Fruit fly (Drosophila melanogaster) whole organism, pupa: ENCODE data around the gene CG5910.

Experiments used
- CG10348 ChIP-seq: fragments of 200-800 bp; sonication (Bioruptor generic); IDR thresholded peaks from 2 replicates; pipeline ENCODE4 v1.3.6; 2022; ENCODE audit warnings: missing biosample characterization, missing genetic modification characterization
- CG12605 ChIP-seq: fragments of 200-800 bp; sonication (Bioruptor generic); IDR thresholded peaks from 2 replicates; pipeline ENCODE4 v1.3.6; 2022; ENCODE audit warnings: missing biosample characterization, missing genetic modification characterization
- CG13204 ChIP-seq: fragments of 200-800 bp; sonication (Bioruptor generic); optimal IDR thresholded peaks from 2 replicates; lab custom pipeline; 2018; ENCODE audit warnings: missing biosample characterization, mild to moderate bottlenecking, missing genetic modification characterization, moderate library complexity
- CG14655 ChIP-seq: fragments of 200-800 bp; sonication (Bioruptor generic); optimal IDR thresholded peaks from 3 replicates; lab custom pipeline; 2017; ENCODE audit warnings: mild to moderate bottlenecking, missing biosample characterization, missing genetic modification reagents, missing genetic modification characterization
- CG15710 ChIP-seq: fragments of 200-800 bp; sonication (Bioruptor generic); optimal IDR thresholded peaks from 2 replicates; lab custom pipeline; 2018; ENCODE audit warnings: missing biosample characterization, mild to moderate bottlenecking, missing genetic modification characterization, moderate library complexity
- CG17806 ChIP-seq: fragments of 200-800 bp; sonication (Bioruptor generic); optimal IDR thresholded peaks from 2 replicates; lab custom pipeline; 2018; ENCODE audit warnings: missing biosample characterization, mild to moderate bottlenecking, missing genetic modification characterization, moderate library complexity
- CG32121 ChIP-seq: fragments of 200-800 bp; sonication (Bioruptor generic); IDR thresholded peaks from 2 replicates; pipeline ENCODE4 v1.3.6; 2022; ENCODE audit warnings: missing biosample characterization, missing genetic modification characterization
- CG34367 ChIP-seq: fragments of 200-800 bp; sonication (Bioruptor generic); optimal IDR thresholded peaks from 2 replicates; lab custom pipeline; 2018; ENCODE audit warnings: missing biosample characterization, mild to moderate bottlenecking, missing genetic modification characterization
- CG4496 ChIP-seq: fragments of 200-800 bp; sonication (Bioruptor generic); IDR thresholded peaks from 3 replicates; pipeline ENCODE4 v1.3.6; 2022; ENCODE audit warnings: missing biosample characterization, missing genetic modification characterization
- CG8159 ChIP-seq: fragments of 200-800 bp; sonication (Bioruptor generic); optimal IDR thresholded peaks from 3 replicates; lab custom pipeline; 2018; ENCODE audit warnings: missing biosample characterization, mild to moderate bottlenecking, missing genetic modification characterization, moderate library complexity
- CG8301 ChIP-seq: fragments of 200-800 bp; sonication (Bioruptor generic); optimal IDR thresholded peaks from 2 replicates; lab custom pipeline; 2018; ENCODE audit warnings: missing biosample characterization, mild to moderate bottlenecking, missing genetic modification characterization
- CG9948 ChIP-seq: fragments of 200-800 bp; sonication (Bioruptor generic); optimal IDR thresholded peaks from 2 replicates; lab custom pipeline; 2018; ENCODE audit warnings: missing biosample characterization, mild to moderate bottlenecking, missing genetic modification characterization, moderate library complexity
- D1 ChIP-seq: fragments of 200-800 bp; sonication (Bioruptor generic); optimal IDR thresholded peaks from 2 replicates; lab custom pipeline; 2018; ENCODE audit warnings: missing biosample characterization, mild to moderate bottlenecking, missing genetic modification characterization, moderate library complexity
- EcR ChIP-seq: fragments of 200-800 bp; sonication (Bioruptor generic); optimal IDR thresholded peaks from 3 replicates; lab custom pipeline; 2019; ENCODE audit warnings: missing biosample characterization, missing genetic modification characterization, mild to moderate bottlenecking, moderate library complexity, missing genetic modification reagents
- Ets98B ChIP-seq: fragments of 200-800 bp; sonication (Bioruptor generic); IDR thresholded peaks from 2 replicates; pipeline ENCODE4 v1.3.6; 2022; ENCODE audit warnings: missing biosample characterization, missing genetic modification characterization
- Pif1A ChIP-seq: fragments of 200-800 bp; sonication (Bioruptor generic); optimal IDR thresholded peaks from 3 replicates; lab custom pipeline; 2016; ENCODE audit warnings: missing biosample characterization, missing genetic modification characterization
- Pif1B ChIP-seq: fragments of 200-800 bp; sonication (Bioruptor generic); optimal IDR thresholded peaks from 3 replicates; lab custom pipeline; 2016; ENCODE audit warnings: missing biosample characterization, missing genetic modification characterization
- Snoo ChIP-seq: fragments of 200-800 bp; sonication (Bioruptor generic); optimal IDR thresholded peaks from 3 replicates; lab custom pipeline; 2017; ENCODE audit warnings: missing biosample characterization, mild to moderate bottlenecking, missing genetic modification characterization, inconsistent platforms
- fd96Ca ChIP-seq: fragments of 200-800 bp; sonication (Bioruptor generic); IDR thresholded peaks from 3 replicates; pipeline ENCODE4 v1.3.6; 2022; ENCODE audit warnings: missing biosample characterization, missing genetic modification characterization
- gl ChIP-seq: fragments of 200-800 bp; sonication (Bioruptor generic); optimal IDR thresholded peaks from 2 replicates; lab custom pipeline; 2018; ENCODE audit warnings: missing biosample characterization, mild to moderate bottlenecking, missing genetic modification characterization
- rn ChIP-seq: fragments of 200-800 bp; sonication (Bioruptor generic); IDR thresholded peaks from 2 replicates; pipeline ENCODE4 v1.3.6; 2022; ENCODE audit warnings: missing biosample characterization, missing genetic modification characterization

The CG5910 gene

dm6 chr3L:20473021-20473799 lies 31.0 kb downstream of the CG5910 start, which contains the start of the genes CG32428 and CG5969:
CG32428 (minus strand) TSS chr3L:20473723.
CG5969 (plus strand) TSS chr3L:20473783.
- TF ChIP-seq CG32121, result peak; percentile 80
- peak; percentile 18 for TF ChIP-seq D1
- TF ChIP-seq CG4496 (GFP tag; lab: Robert Waterston, UW), result peak; percentile 88
- peak; percentile 61 for TF ChIP-seq rn
- peak; percentile 65 for TF ChIP-seq CG8301 (tag; lab: Kevin White, UChicago)
- TF ChIP-seq Ets98B (GFP tag; lab: Robert Waterston, UW), result peak; percentile 67
- no peak for TF ChIP-seq CG13204 (GFP tag; lab: Kevin White, UChicago)
- peak; percentile 81 for TF ChIP-seq CG8159 (tag; lab: Kevin White, UChicago)
- TF ChIP-seq CG15710 (tag; lab: Kevin White, UChicago), result peak; percentile 82
- TF ChIP-seq Pif1A (GFP tag; lab: Kevin White, UChicago), result peak; percentile 52
- peak; percentile 77 for TF ChIP-seq CG14655 (GFP tag; lab: Kevin White, UChicago)
- TF ChIP-seq CG34367, result peak; percentile 71
- no peak for TF ChIP-seq CG10348
- TF ChIP-seq CG9948 (tag; lab: Kevin White, UChicago), result peak; percentile 74
- TF ChIP-seq Pif1B (GFP tag; lab: Kevin White, UChicago), result peak; percentile 51
- TF ChIP-seq CG17806 (tag; lab: Kevin White, UChicago), result peak; percentile 72
- no peak for TF ChIP-seq EcR (GFP tag; lab: Kevin White, UChicago)
- peak; percentile 72 for TF ChIP-seq Snoo
- TF ChIP-seq gl (tag; lab: Kevin White, UChicago), result no peak
- peak; percentile 57; the same call in 2 of the 3 replicates for TF ChIP-seq fd96Ca (GFP tag; lab: Robert Waterston, UW)
- peak; percentile 64 for TF ChIP-seq CG12605

dm6 chr3L:20474197-20474788 lies 32.1 kb downstream of the CG5910 start, which contains the start of gene isoQC:
isoQC (plus strand) TSS chr3L:20474466.
- no peak for TF ChIP-seq gl (tag; lab: Kevin White, UChicago)
- TF ChIP-seq CG10348, result no peak
- TF ChIP-seq Pif1A (GFP tag; lab: Kevin White, UChicago), result no peak
- TF ChIP-seq CG15710 (tag; lab: Kevin White, UChicago), result no peak
- no peak for TF ChIP-seq CG8301 (tag; lab: Kevin White, UChicago)
- no peak for TF ChIP-seq EcR (GFP tag; lab: Kevin White, UChicago)
- no peak for TF ChIP-seq Pif1B (GFP tag; lab: Kevin White, UChicago)
- no peak for TF ChIP-seq CG34367
- TF ChIP-seq Snoo, result no peak
- TF ChIP-seq CG13204 (GFP tag; lab: Kevin White, UChicago), result no peak
- no peak for TF ChIP-seq CG4496 (GFP tag; lab: Robert Waterston, UW)
- TF ChIP-seq D1, result no peak
- TF ChIP-seq CG17806 (tag; lab: Kevin White, UChicago), result no peak
- no peak for TF ChIP-seq CG14655 (GFP tag; lab: Kevin White, UChicago)
- no peak for TF ChIP-seq fd96Ca (GFP tag; lab: Robert Waterston, UW)
- no peak for TF ChIP-seq rn
- TF ChIP-seq Ets98B (GFP tag; lab: Robert Waterston, UW), result no peak

dm6 chr3L:20474789-20475208 lies 32.6 kb downstream of the CG5910 start:
- TF ChIP-seq gl (tag; lab: Kevin White, UChicago), result peak; percentile 47
- no peak for TF ChIP-seq CG32121
- TF ChIP-seq CG14655 (GFP tag; lab: Kevin White, UChicago), result peak; percentile 83
- TF ChIP-seq rn, result no peak
- peak; percentile 59 for TF ChIP-seq CG34367
- TF ChIP-seq CG10348, result no peak
- no peak for TF ChIP-seq CG4496 (GFP tag; lab: Robert Waterston, UW)
- TF ChIP-seq CG8159 (tag; lab: Kevin White, UChicago), result peak; percentile 80
- TF ChIP-seq CG13204 (GFP tag; lab: Kevin White, UChicago), result no peak
- peak; percentile 81 for TF ChIP-seq CG8301 (tag; lab: Kevin White, UChicago)
- TF ChIP-seq Pif1A (GFP tag; lab: Kevin White, UChicago), result peak; percentile 90
- TF ChIP-seq Pif1B (GFP tag; lab: Kevin White, UChicago), result peak; percentile 83
- no peak for TF ChIP-seq EcR (GFP tag; lab: Kevin White, UChicago)
- TF ChIP-seq D1, result peak; percentile 75
- TF ChIP-seq CG15710 (tag; lab: Kevin White, UChicago), result peak; percentile 73
- no peak for TF ChIP-seq CG12605
- TF ChIP-seq CG9948 (tag; lab: Kevin White, UChicago), result peak; percentile 64
- TF ChIP-seq Ets98B (GFP tag; lab: Robert Waterston, UW), result no peak
- peak; percentile 84 for TF ChIP-seq CG17806 (tag; lab: Kevin White, UChicago)
- TF ChIP-seq fd96Ca (GFP tag; lab: Robert Waterston, UW), result no peak
- TF ChIP-seq Snoo, result peak; percentile 83

DNA sequence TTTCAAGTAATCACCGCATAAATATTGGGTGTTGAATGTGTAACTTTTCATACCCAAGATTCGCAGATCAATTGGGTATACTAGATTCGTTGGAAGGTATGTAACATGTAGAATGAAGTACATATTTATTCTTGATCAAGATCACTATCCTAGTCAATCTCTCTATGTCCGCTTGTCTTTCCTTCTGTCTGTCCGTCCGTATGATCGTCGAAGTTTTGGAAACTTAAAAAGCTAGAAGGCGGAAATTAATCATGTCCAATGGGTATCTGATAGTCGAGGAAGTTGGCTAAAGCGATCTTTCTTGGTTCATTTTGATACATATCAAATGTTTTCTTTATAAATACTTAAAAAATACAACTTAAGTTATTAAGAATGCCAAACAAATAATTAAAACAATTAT lies 45.4 kb downstream of the CG5910 start:
- TF ChIP-seq CG4496 (GFP tag; lab: Robert Waterston, UW), result no peak
- TF ChIP-seq CG17806 (tag; lab: Kevin White, UChicago), result no peak
- TF ChIP-seq fd96Ca (GFP tag; lab: Robert Waterston, UW), result no peak
- no peak for TF ChIP-seq Pif1B (GFP tag; lab: Kevin White, UChicago)
- no peak for TF ChIP-seq CG9948 (tag; lab: Kevin White, UChicago)
- TF ChIP-seq CG12605, result no peak
- no peak for TF ChIP-seq CG15710 (tag; lab: Kevin White, UChicago)
